Worm (Caenorhabditis elegans): Measurements from ENCODE around the gene H17B01.2.
A peak's percentile ranks its signal among the peaks of the same experiment; 100 is the strongest.

Gene H17B01.2

DNA sequence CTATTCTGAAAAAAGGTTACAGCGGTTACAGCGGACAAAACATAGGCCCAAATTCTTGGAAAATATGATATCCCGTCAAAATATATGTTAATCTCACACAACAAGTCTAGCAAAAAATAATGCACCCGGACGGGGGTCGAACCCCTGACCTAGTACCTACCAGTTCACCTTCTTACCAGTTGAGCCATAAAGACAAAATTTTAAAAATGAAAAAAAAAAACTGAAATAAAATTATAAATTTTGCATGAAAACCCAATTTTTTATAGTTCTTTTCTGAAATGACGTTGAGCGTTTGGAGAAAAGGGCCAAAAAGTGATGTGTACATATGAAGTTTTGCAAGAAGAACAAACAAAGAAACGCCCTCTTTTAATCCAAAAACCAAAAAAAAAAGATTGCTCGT, 12.1 kb downstream of the H17B01.2 start:
- TF ChIP-seq pha-4 (tag; optimal IDR thresholded peaks at IDR 0.05) (no peak), Y22D7AL.16 (tag; optimal IDR thresholded peaks at IDR 0.05) (no peak), ceh-19 (GFP tag; optimal IDR thresholded peaks at IDR 0.05) (no peak), C38D4.7 (GFP tag; optimal IDR thresholded peaks at IDR 0.05) (no peak), nhr-232 (tag; optimal IDR thresholded peaks at IDR 0.05) (no peak), K02D7.2 (tag; optimal IDR thresholded peaks at IDR 0.05) (no peak), fkh-10 (GFP tag; optimal IDR thresholded peaks at IDR 0.05) (no peak), unc-3 (GFP tag; conservative IDR thresholded peaks at IDR 0.05) (no peak), unc-3 (tag; optimal IDR thresholded peaks at IDR 0.05) (no peak), pha-2 (tag; optimal IDR thresholded peaks at IDR 0.05) (no peak), pat-9 (tag; optimal IDR thresholded peaks at IDR 0.05) (no peak), ceh-9 (tag; optimal IDR thresholded peaks at IDR 0.05) (no peak), ahr-1 (tag; optimal IDR thresholded peaks at IDR 0.05) (no peak), pros-1 (tag; optimal IDR thresholded peaks at IDR 0.05) (no peak), lin-11 (tag; optimal IDR thresholded peaks at IDR 0.05) (no peak), eyg-1 (tag; optimal IDR thresholded peaks at IDR 0.05) (no peak), pax-1 (tag; optimal IDR thresholded peaks at IDR 0.05) (no peak), elt-4 (tag; optimal IDR thresholded peaks at IDR 0.05) (no peak), lim-6 (tag; optimal IDR thresholded peaks at IDR 0.05) (no peak), sdc-2 (tag; optimal IDR thresholded peaks at IDR 0.05) (no peak), rnt-1 (tag; optimal IDR thresholded peaks at IDR 0.05) (no peak)

DNA sequence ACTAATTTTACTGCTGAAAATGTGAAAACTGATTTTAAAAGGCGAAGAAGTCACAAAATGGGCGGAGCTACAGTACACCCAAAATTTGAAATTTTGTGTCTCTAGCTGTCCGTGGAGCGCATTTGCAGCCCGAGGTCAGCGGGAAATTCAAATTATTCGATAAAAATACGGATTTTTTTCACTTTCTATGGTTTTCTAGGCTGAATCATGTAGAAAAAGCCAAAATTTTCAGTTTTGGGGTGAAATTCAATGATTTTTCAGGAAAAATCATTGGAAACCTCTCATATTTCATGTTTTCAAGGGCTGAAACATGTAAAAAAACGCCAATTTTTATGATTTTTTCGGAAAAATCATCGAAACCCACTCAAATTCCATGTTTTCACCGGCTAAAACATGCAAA, 20.4 kb downstream of the H17B01.2 start:
- TF ChIP-seq madf-2 (tag; optimal IDR thresholded peaks at IDR 0.05) (no peak), ceh-30 (tag; optimal IDR thresholded peaks at IDR 0.05) (no peak), ceh-2 (tag; optimal IDR thresholded peaks at IDR 0.05) (no peak), gmeb-2 (tag; optimal IDR thresholded peaks at IDR 0.05) (no peak), C38D4.7 (GFP tag; optimal IDR thresholded peaks at IDR 0.05) (no peak), ztf-16 (tag; optimal IDR thresholded peaks at IDR 0.05) (no peak), ceh-19 (GFP tag; optimal IDR thresholded peaks at IDR 0.05) (no peak), pag-3 (tag; optimal IDR thresholded peaks at IDR 0.05; ENCODE audit: borderline replicate concordance) (no peak), ceh-14 (tag; optimal IDR thresholded peaks at IDR 0.05) (no peak)

DNA sequence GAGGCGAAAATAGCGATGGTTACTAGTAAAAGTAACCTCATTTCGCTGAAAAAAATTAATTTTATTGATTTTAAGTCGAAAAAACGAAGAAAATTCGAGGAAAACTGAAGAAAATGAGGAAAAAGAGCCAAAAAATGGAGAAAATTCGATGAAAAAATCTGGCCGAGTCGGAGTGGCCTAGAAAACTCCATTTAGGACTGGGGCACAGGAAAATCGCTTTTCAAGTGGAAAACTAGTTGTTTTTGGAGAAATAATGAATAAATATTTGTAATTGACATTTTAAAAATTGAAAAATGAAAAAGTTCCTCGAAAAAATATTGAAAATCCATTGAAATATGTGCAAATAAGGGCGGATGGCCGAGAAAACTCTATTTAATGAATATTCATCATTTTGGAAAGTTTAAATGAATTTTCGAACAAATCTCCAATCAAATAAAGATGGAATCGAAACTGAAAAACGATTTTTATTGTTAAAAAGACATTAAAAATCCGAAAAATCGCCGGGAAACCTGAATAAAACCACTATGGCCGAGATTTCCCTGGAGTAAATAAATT, 30.0 kb downstream of the H17B01.2 start, which contains the start of gene emc-1:
emc-1 (minus strand) TSS at position 45 of the 555 bp plus-strand sequence.
- TF ChIP-seq elt-2 (tag; optimal IDR thresholded peaks at IDR 0.05) (peak; percentile 2), tbx-2 (tag; optimal IDR thresholded peaks at IDR 0.05) (peak; percentile 7), unc-42 (tag; optimal IDR thresholded peaks at IDR 0.05) (peak; percentile 60), lin-11 (tag; optimal IDR thresholded peaks at IDR 0.05) (no peak), ets-4 (tag; optimal IDR thresholded peaks at IDR 0.05) (peak; percentile 33), ceh-14 (tag; optimal IDR thresholded peaks at IDR 0.05) (peak; percentile 27), ceh-31 (tag; optimal IDR thresholded peaks at IDR 0.05) (peak; percentile 65), C08G9.2 (tag; optimal IDR thresholded peaks at IDR 0.05) (peak; percentile 30), zip-5 (tag; optimal IDR thresholded peaks at IDR 0.05) (peak; percentile 27), ceh-2 (tag; optimal IDR thresholded peaks at IDR 0.05) (peak; percentile 55), nfya-1 (tag; optimal IDR thresholded peaks at IDR 0.05) (no peak), pha-2 (tag; optimal IDR thresholded peaks at IDR 0.05) (no peak)

DNA sequence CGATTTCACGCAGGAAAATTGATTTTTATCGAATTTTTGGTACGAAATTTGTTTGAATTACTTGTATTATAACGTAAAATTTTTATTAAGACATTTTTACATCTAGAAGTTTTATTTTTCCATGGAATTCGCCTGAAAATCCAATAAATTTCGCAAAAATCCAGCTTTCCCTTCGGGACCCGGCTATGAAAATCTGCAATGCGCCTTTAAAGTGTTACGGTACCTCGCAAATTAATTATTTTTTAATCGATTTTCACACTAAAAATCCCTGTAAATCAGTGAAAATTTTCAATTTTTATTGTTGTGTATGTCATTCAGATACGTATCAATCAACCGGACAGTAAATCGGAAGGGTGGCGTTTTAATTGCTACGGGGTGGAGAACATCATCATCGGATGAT, 30.6 kb downstream of the H17B01.2 start:
- TF ChIP-seq hlh-13 (GFP tag; optimal IDR thresholded peaks at IDR 0.05) (no peak), che-1 (tag; optimal IDR thresholded peaks at IDR 0.05) (no peak), sdc-2 (tag; optimal IDR thresholded peaks at IDR 0.05) (no peak), unc-3 (GFP tag; conservative IDR thresholded peaks at IDR 0.05) (no peak), unc-3 (tag; optimal IDR thresholded peaks at IDR 0.05) (no peak), F13H6.1 (tag; optimal IDR thresholded peaks at IDR 0.05) (no peak), ceh-18 (tag; optimal IDR thresholded peaks at IDR 0.05) (no peak), tbx-7 (tag; optimal IDR thresholded peaks at IDR 0.05) (no peak)
